Worm (Caenorhabditis elegans): Measurements from ENCODE around the gene klf-3.

Gene klf-3

DNA sequence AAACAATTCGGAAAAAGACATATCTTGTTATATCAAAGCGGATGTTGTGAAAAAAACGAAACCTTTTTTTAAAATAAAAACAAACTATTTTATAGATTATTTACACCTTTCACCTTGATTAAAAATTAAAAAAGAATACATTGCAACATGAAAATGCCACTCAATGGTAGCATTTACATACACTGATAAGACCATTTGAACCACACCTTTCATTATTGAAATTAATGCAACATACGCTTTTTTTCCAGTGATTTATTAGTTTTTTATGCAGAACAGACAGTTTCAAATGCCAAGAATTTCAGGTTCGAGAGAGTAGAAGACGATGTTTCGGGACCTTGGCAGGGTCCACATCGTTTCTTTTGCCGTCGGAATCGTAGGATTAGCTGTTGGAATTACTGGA, 49.9 kb downstream of the klf-3 start, which contains the start of gene T19D12.1:
Gene T19D12.1, plus strand, starts transcription at position 301 of the 400 bp plus-strand sequence.
- TF ChIP-seq gmeb-1 (tag; optimal IDR thresholded peaks at IDR 0.05) (no peak), Y55F3AM.14 (GFP tag; optimal IDR thresholded peaks at IDR 0.05) (no peak), dmd-4 (tag; optimal IDR thresholded peaks at IDR 0.05) (no peak)

DNA sequence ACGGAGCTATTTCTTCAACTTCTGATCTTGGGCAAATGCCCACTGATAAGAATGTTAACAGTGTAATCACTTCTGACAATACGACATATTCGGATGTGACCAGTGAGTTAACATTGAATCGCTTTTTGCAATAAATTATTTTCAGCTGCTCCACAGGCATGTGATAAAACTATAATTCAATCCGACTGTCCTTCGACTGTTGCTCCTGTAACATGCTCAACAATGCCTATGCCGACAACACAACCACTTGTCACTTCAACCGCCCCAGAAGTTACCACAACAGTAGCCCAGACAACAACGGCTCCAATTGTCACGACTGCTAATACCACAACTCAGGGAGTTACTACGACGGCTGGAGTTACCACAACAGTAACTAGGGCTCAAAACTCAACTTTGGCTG, 50.9 kb downstream of the klf-3 start:
- TF ChIP-seq egl-27 (tag; optimal IDR thresholded peaks at IDR 0.05) (no peak), ztf-4 (tag; optimal IDR thresholded peaks at IDR 0.05) (no peak), nhr-12 (tag; optimal IDR thresholded peaks at IDR 0.05) (no peak), aly-2 (tag; optimal IDR thresholded peaks at IDR 0.05) (no peak), ZK546.5 (tag; optimal IDR thresholded peaks at IDR 0.05) (no peak), nhr-6 (tag; optimal IDR thresholded peaks at IDR 0.05) (no peak), alr-1 (tag; optimal IDR thresholded peaks at IDR 0.05) (no peak), sma-9 (GFP tag; optimal IDR thresholded peaks at IDR 0.05) (no peak), sma-9 (tag; optimal IDR thresholded peaks at IDR 0.05) (no peak), mab-5 (tag; optimal IDR thresholded peaks at IDR 0.05) (no peak), crh-2 (tag; optimal IDR thresholded peaks at IDR 0.05) (no peak), nhr-10 (tag; optimal IDR thresholded peaks at IDR 0.05) (no peak), F13H6.1 (tag; optimal IDR thresholded peaks at IDR 0.05) (no peak)

DNA sequence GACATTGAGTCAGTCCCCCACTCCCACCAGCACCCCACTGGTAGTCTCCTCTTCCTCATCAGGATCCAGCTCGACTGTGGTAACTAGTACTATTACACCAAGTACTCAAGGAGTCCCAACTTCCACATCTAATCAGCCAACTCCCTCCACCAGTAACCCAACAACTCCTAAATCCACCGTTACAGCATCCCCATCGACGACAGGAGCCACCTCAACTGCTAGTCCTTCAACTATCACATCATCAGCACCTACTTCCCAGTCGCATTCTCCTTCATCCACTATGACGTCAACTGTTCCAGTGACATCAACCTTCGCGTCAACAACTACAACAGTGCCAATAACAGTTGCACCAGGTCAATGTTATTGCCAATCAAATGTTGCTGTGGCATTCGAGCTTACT, 51.8 kb downstream of the klf-3 start:
- no peak for TF ChIP-seq nhr-25 (tag; optimal IDR thresholded peaks at IDR 0.05)
- no peak for TF ChIP-seq elt-3 (tag; optimal IDR thresholded peaks at IDR 0.05)
- TF ChIP-seq unc-55 (GFP tag; optimal IDR thresholded peaks at IDR 0.05), result no peak
- TF ChIP-seq aly-2 (tag; optimal IDR thresholded peaks at IDR 0.05), result no peak
- TF ChIP-seq sma-9 (GFP tag; optimal IDR thresholded peaks at IDR 0.05), result no peak
- TF ChIP-seq sma-9 (tag; optimal IDR thresholded peaks at IDR 0.05), result no peak
- TF ChIP-seq nhr-77 (tag; optimal IDR thresholded peaks at IDR 0.05), result no peak
- no peak for TF ChIP-seq crh-2 (tag; optimal IDR thresholded peaks at IDR 0.05)
- TF ChIP-seq mab-5 (tag; optimal IDR thresholded peaks at IDR 0.05), result no peak
- no peak for TF ChIP-seq nhr-12 (tag; optimal IDR thresholded peaks at IDR 0.05)
- TF ChIP-seq skn-1 (tag; optimal IDR thresholded peaks at IDR 0.05), result no peak
- no peak for TF ChIP-seq C34F6.9 (tag; optimal IDR thresholded peaks at IDR 0.05)
- no peak for TF ChIP-seq gmeb-1 (tag; optimal IDR thresholded peaks at IDR 0.05)
- no peak for TF ChIP-seq nhr-21 (tag; optimal IDR thresholded peaks at IDR 0.05)
- no peak for TF ChIP-seq snpc-4 (tag; optimal IDR thresholded peaks at IDR 0.05)
- no peak for TF ChIP-seq F13H6.1 (tag; optimal IDR thresholded peaks at IDR 0.05)

All from whole organism, L2 larva.